Comparison of ENCODE assay signal across 2 fruit fly cellular contexts in the genomic region with DNA sequence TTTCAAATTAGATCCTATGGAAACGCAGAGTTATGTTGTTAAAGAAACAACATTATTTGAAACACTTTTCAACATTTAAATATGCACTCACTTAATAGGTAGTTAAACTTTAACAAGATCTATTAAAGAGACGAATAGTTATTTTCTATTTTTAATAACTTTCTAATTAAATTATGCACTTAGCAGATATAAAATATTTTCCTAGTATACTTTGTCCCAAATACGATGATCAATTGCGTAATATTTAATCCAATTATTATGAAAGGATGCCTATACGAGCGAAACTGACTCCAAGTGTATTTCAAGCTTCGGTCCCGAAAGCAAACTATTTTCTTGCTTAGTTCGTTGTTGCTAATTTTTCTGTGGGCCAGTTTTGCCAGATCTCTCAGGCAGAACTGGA.
A peak's percentile ranks its signal among the peaks of the same experiment; 100 is the strongest.
TF ChIP-seq lines count a peak whose summit lies in the region.

No protein-coding gene starts in this region.

TF ChIP-seq in whole organism, prepupa, 60 proteins besides CTCF, POLR2A, EP300 and RAD21:
- TF ChIP-seq CG4318 (GFP tag; optimal IDR thresholded peaks at IDR 0.05; lab: Kevin White, UChicago) (peak; percentile 52), Lpt (GFP tag; optimal IDR thresholded peaks at IDR 0.05; lab: Kevin White, UChicago) (no peak), cyc (GFP tag; optimal IDR thresholded peaks at IDR 0.05; lab: Kevin White, UChicago) (no peak), Ets96B (tag; optimal IDR thresholded peaks at IDR 0.05; lab: Kevin White, UChicago) (peak; percentile 11), Sox102F (GFP tag; optimal IDR thresholded peaks at IDR 0.05; lab: Kevin White, UChicago) (no peak), CG10669 (GFP tag; optimal IDR thresholded peaks at IDR 0.05; lab: Kevin White, UChicago) (no peak), dsx (GFP tag; optimal IDR thresholded peaks at IDR 0.05; lab: Kevin White, UChicago; ENCODE audit: poor library complexity, severe bottlenecking) (no peak), Smox (GFP tag; optimal IDR thresholded peaks at IDR 0.05; lab: Kevin White, UChicago) (no peak), salr (GFP tag; optimal IDR thresholded peaks at IDR 0.05; lab: Kevin White, UChicago) (peak in 1 of 2 experiments; percentile 42), Blimp-1 (GFP tag; optimal IDR thresholded peaks at IDR 0.05; lab: Kevin White, UChicago) (no peak), esn (GFP tag; optimal IDR thresholded peaks at IDR 0.05; lab: Kevin White, UChicago) (no peak), CG15336 (GFP tag; IDR thresholded peaks at IDR 0.05; lab: Robert Waterston, UW) (peak; percentile 18; the same call in 1 of the 2 replicates), CG6276 (GFP tag; optimal IDR thresholded peaks at IDR 0.05; lab: Kevin White, UChicago) (peak; percentile 41), CG3919 (GFP tag; optimal IDR thresholded peaks at IDR 0.05; lab: Kevin White, UChicago) (peak; percentile 9), fd59A (GFP tag; optimal IDR thresholded peaks at IDR 0.05; lab: Kevin White, UChicago) (peak; percentile 9), CG10631 (GFP tag; optimal IDR thresholded peaks at IDR 0.05; lab: Kevin White, UChicago) (peak; percentile 16), CG8119 (GFP tag; IDR thresholded peaks at IDR 0.05; lab: Robert Waterston, UW) (no peak), Eip78C (GFP tag; lab: Kevin White, UChicago) (peak; percentile 90), CG34406 (GFP tag; optimal IDR thresholded peaks at IDR 0.05; lab: Kevin White, UChicago) (no peak), ss (GFP tag; optimal IDR thresholded peaks at IDR 0.05; lab: Kevin White, UChicago) (peak in 1 of 2 experiments; percentile 23), CG32006 (GFP tag; optimal IDR thresholded peaks at IDR 0.05; lab: Kevin White, UChicago) (peak; percentile 65), Sox15 (GFP tag; optimal IDR thresholded peaks at IDR 0.05; lab: Kevin White, UChicago) (no peak), CG3032 (tag; optimal IDR thresholded peaks at IDR 0.05; lab: Kevin White, UChicago) (peak; percentile 38), Sox14 (GFP tag; optimal IDR thresholded peaks at IDR 0.05; lab: Kevin White, UChicago) (no peak), acj6 (GFP tag; optimal IDR thresholded peaks at IDR 0.05; lab: Kevin White, UChicago) (peak; percentile 9), OdsH (GFP tag; optimal IDR thresholded peaks at IDR 0.05; lab: Kevin White, UChicago) (no peak), Hr4 (GFP tag; optimal IDR thresholded peaks at IDR 0.05; lab: Kevin White, UChicago) (peak; percentile 55), CG6808 (GFP tag; optimal IDR thresholded peaks at IDR 0.05; lab: Kevin White, UChicago) (peak; percentile 17), CG7368 (GFP tag; optimal IDR thresholded peaks at IDR 0.05; lab: Kevin White, UChicago) (no peak), achi (GFP tag; optimal IDR thresholded peaks at IDR 0.05; lab: Kevin White, UChicago) (no peak), Met (GFP tag; optimal IDR thresholded peaks at IDR 0.05; lab: Kevin White, UChicago) (no peak), CG16779 (tag; optimal IDR thresholded peaks at IDR 0.05; lab: Kevin White, UChicago) (no peak)
TF ChIP-seq in whole organism, prepupa: peak in this region for 15.

TF ChIP-seq in whole organism, pupa, 21 proteins besides CTCF, POLR2A, EP300 and RAD21:
- TF ChIP-seq fd96Ca (GFP tag; IDR thresholded peaks at IDR 0.05; lab: Robert Waterston, UW) (no peak), D1 (tag; optimal IDR thresholded peaks at IDR 0.05; lab: Kevin White, UChicago) (no peak), CG10348 (GFP tag; IDR thresholded peaks at IDR 0.05; lab: Robert Waterston, UW) (no peak), rn (GFP tag; IDR thresholded peaks at IDR 0.05; lab: Robert Waterston, UW) (no peak), Snoo (tag; optimal IDR thresholded peaks at IDR 0.05; lab: Kevin White, UChicago) (no peak), CG8159 (tag; optimal IDR thresholded peaks at IDR 0.05; lab: Kevin White, UChicago) (peak; percentile 30), CG12605 (GFP tag; IDR thresholded peaks at IDR 0.05; lab: Robert Waterston, UW) (no peak), CG9948 (tag; optimal IDR thresholded peaks at IDR 0.05; lab: Kevin White, UChicago) (peak; percentile 22), CG17806 (tag; optimal IDR thresholded peaks at IDR 0.05; lab: Kevin White, UChicago) (peak; percentile 17), CG14655 (GFP tag; optimal IDR thresholded peaks at IDR 0.05; lab: Kevin White, UChicago) (peak; percentile 63), Pif1B (GFP tag; optimal IDR thresholded peaks at IDR 0.05; lab: Kevin White, UChicago) (no peak), CG8301 (tag; optimal IDR thresholded peaks at IDR 0.05; lab: Kevin White, UChicago) (peak; percentile 41), CG15710 (tag; optimal IDR thresholded peaks at IDR 0.05; lab: Kevin White, UChicago) (no peak), CG32121 (GFP tag; IDR thresholded peaks at IDR 0.05; lab: Robert Waterston, UW) (no peak), gl (tag; optimal IDR thresholded peaks at IDR 0.05; lab: Kevin White, UChicago) (no peak), CG13204 (GFP tag; optimal IDR thresholded peaks at IDR 0.05; lab: Kevin White, UChicago) (no peak), EcR (GFP tag; optimal IDR thresholded peaks at IDR 0.05; lab: Kevin White, UChicago) (no peak), Pif1A (GFP tag; optimal IDR thresholded peaks at IDR 0.05; lab: Kevin White, UChicago) (no peak), CG4496 (GFP tag; IDR thresholded peaks at IDR 0.05; lab: Robert Waterston, UW) (no peak), CG34367 (tag; optimal IDR thresholded peaks at IDR 0.05; lab: Kevin White, UChicago) (no peak), Ets98B (GFP tag; IDR thresholded peaks at IDR 0.05; lab: Robert Waterston, UW) (no peak)
